Worm (Caenorhabditis elegans) whole organism, young adult: ENCODE measurements around the gene nas-6.

Experiments used
- B0035.1 ChIP-seq: sonication (generic microtip); optimal IDR thresholded peaks from 2 replicates; lab custom pipeline; 2016; ENCODE audit warnings: missing genetic modification characterization, mild to moderate bottlenecking, missing compliant biosample characterization, missing genotype, missing genetic modification reagents
- C06A6.2 ChIP-seq: fragments of 200-800 bp; sonication (Bioruptor generic); conservative IDR thresholded peaks from 2 replicates; pipeline ENCODE4 v1.3.6; 2022; ENCODE audit warnings: missing genetic modification characterization, missing compliant biosample characterization
- F49E8.2 ChIP-seq: sonication (generic microtip); optimal IDR thresholded peaks from 3 replicates; lab custom pipeline; 2017; ENCODE audit warnings: missing genetic modification characterization, mild to moderate bottlenecking, missing compliant biosample characterization, antibody characterized with exemption, moderate library complexity; ENCODE audit not compliant: insufficient read depth
- F52B5.7 ChIP-seq: sonication (generic microtip); optimal IDR thresholded peaks from 2 replicates; lab custom pipeline; 2016; ENCODE audit warnings: mild to moderate bottlenecking, missing genetic modification characterization, missing compliant biosample characterization
- F55B11.4 ChIP-seq: sonication (generic microtip); optimal IDR thresholded peaks from 2 replicates; lab custom pipeline; 2016; ENCODE audit warnings: missing compliant biosample characterization, missing genetic modification characterization, borderline replicate concordance; ENCODE audit not compliant: insufficient read depth
- F57A8.1 ChIP-seq: fragments of 200-800 bp; sonication (Bioruptor generic); optimal IDR thresholded peaks from 2 replicates; lab custom pipeline; 2018; ENCODE audit warnings: mild to moderate bottlenecking, missing genetic modification characterization, moderate library complexity, missing compliant biosample characterization
- K11D2.4 ChIP-seq: fragments of 200-800 bp; sonication (Bioruptor generic); IDR thresholded peaks from 2 replicates; pipeline ENCODE4 v1.3.6; 2022; ENCODE audit warnings: missing genetic modification reagents, missing genetic modification characterization, missing compliant biosample characterization
- Y67H2A.10 ChIP-seq: fragments of 200-800 bp; sonication (Bioruptor generic); conservative IDR thresholded peaks from 2 replicates; pipeline ENCODE4 v1.3.6; 2022; ENCODE audit warnings: missing genetic modification reagents, missing genetic modification characterization, missing compliant biosample characterization
- ama-1 ChIP-seq, 3 experiments: fragments of 150-350 bp in 1 of 3; sonication (generic microtip) in 2 of 3; optimal IDR thresholded peaks; 2 replicates each; lab custom pipeline; 2014 to 2018; ENCODE audit warnings: missing biosample characterization in 2 of 3, missing genetic modification characterization in 2 of 3, missing genetic modification reagents in 2 of 3
- ceh-40 ChIP-seq: fragments of 200-800 bp; sonication (Bioruptor generic); IDR thresholded peaks from 2 replicates; pipeline ENCODE4 v1.3.6; 2022; ENCODE audit warnings: missing genetic modification characterization, missing compliant biosample characterization
- dpl-1 ChIP-seq: fragments of 150-350 bp; optimal IDR thresholded peaks from 2 replicates; lab custom pipeline; 2014; ENCODE audit warnings: missing biosample characterization, missing genetic modification reagents, missing genetic modification characterization
- egrh-3 ChIP-seq: fragments of 200-800 bp; sonication (Bioruptor generic); IDR thresholded peaks from 2 replicates; pipeline ENCODE4 v1.3.6; 2022; ENCODE audit warnings: missing genetic modification reagents, missing genetic modification characterization, missing compliant biosample characterization
- lsy-27 ChIP-seq: sonication (generic microtip); optimal IDR thresholded peaks from 2 replicates; lab custom pipeline; 2017; ENCODE audit warnings: missing genetic modification characterization, mild to moderate bottlenecking, missing compliant biosample characterization, antibody characterized with exemption, missing genotype, borderline replicate concordance; ENCODE audit not compliant: insufficient read depth

DNA sequence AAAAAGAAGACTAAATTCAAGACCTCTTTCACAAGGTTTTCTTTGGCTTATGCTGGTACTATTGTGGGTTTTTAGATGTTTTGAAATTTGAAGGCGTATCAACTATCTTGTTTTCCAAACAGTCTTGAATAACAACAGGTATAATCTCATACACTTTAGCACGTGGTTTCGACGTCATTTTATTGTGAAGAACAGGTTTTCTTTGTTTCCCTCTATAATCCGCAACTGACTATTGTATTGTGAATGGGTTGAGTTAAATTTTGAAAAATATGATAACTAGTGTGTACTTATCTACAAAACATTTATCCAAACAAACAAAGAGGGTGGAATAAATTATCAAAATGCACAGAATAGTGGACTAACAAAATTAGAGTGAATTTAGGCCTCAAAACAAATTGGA lies 49.3 kb downstream of the nas-6 start:
- TF ChIP-seq ama-1 (optimal IDR thresholded peaks at IDR 0.05; lab: Kevin White, UChicago) (no peak), ama-1 (GFP tag; optimal IDR thresholded peaks at IDR 0.05; lab: Kevin White, UChicago) (no peak), lsy-27 (tag; lab: Kevin White, UChicago) (no peak), F57A8.1 (no peak), F55B11.4 (tag; lab: Kevin White, UChicago) (no peak), B0035.1 (tag; lab: Kevin White, UChicago) (no peak), F49E8.2 (tag; lab: Kevin White, UChicago) (no peak), dpl-1 (GFP tag; lab: Kevin White, UChicago) (no peak), Y67H2A.10 (GFP tag; lab: Robert Waterston, UW) (no peak), C06A6.2 (GFP tag; lab: Robert Waterston, UW) (no peak), K11D2.4 (no peak), ceh-40 (no peak), egrh-3 (GFP tag; lab: Robert Waterston, UW) (no peak), F52B5.7 (no peak)
